Fruit fly (Drosophila melanogaster) whole organism, wandering third instar larva: ENCODE results near the gene CG17190.

Experiments used
- Dif ChIP-seq: fragments of 200-275, 200-300 bp; sonication (Bioruptor generic); optimal IDR thresholded peaks from 2 replicates; lab custom pipeline; 2018; ENCODE audit warnings: missing biosample characterization, missing genetic modification characterization; ENCODE audit not compliant: partially characterized antibody
- GATAd ChIP-seq: sonication (Bioruptor generic); optimal IDR thresholded peaks from 2 replicates; lab custom pipeline; 2016; ENCODE audit warnings: missing biosample characterization, missing genetic modification characterization
- HLH106 ChIP-seq: fragments of 200-800 bp; optimal IDR thresholded peaks from 3 replicates; lab custom pipeline; 2019; ENCODE audit warnings: missing biosample characterization, mild to moderate bottlenecking, missing genetic modification characterization, moderate library complexity
- Hr78 ChIP-seq: fragments of >200 bp; optimal IDR thresholded peaks from 2 replicates; lab custom pipeline; 2017; ENCODE audit warnings: missing biosample characterization, missing genetic modification characterization
- Jra ChIP-seq: sonication (Bioruptor generic); optimal IDR thresholded peaks from 2 replicates; lab custom pipeline; 2016; ENCODE audit warnings: missing biosample characterization, missing genetic modification characterization
- Mio ChIP-seq: sonication (Bioruptor generic); optimal IDR thresholded peaks from 2 replicates; lab custom pipeline; 2016; ENCODE audit warnings: missing biosample characterization, missing genetic modification characterization
- Myc ChIP-seq: fragments of >200 bp; optimal IDR thresholded peaks from 2 replicates; lab custom pipeline; 2017
- N ChIP-seq: fragments of >200 bp; optimal IDR thresholded peaks from 2 replicates; lab custom pipeline; 2018; ENCODE audit warnings: missing biosample characterization, missing external identifiers, missing genetic modification characterization
- Sp1 ChIP-seq: fragments of 200-800 bp; sonication (Bioruptor generic); optimal IDR thresholded peaks from 3 replicates; lab custom pipeline; 2019; ENCODE audit warnings: missing biosample characterization, mild to moderate bottlenecking, missing genetic modification characterization, moderate library complexity
- Vsx2 ChIP-seq: fragments of 200-300, 225-300 bp; sonication (Bioruptor generic); optimal IDR thresholded peaks from 2 replicates; lab custom pipeline; 2018; ENCODE audit warnings: missing biosample characterization, missing genetic modification characterization; ENCODE audit not compliant: partially characterized antibody
- brk ChIP-seq: fragments of 200-800 bp; sonication (Bioruptor generic); optimal IDR thresholded peaks from 2 replicates; lab custom pipeline; 2016; ENCODE audit warnings: missing biosample characterization, mild to moderate bottlenecking, missing genetic modification characterization
- dl ChIP-seq, 2 experiments: fragments of 175-275, 200-275 bp in 1 of 2; fragments of 200-275 bp in 1 of 2; sonication (Bioruptor generic); optimal IDR thresholded peaks; lab custom pipeline; 2018; ENCODE audit warnings: mild to moderate bottlenecking in 2 of 2, missing biosample characterization in 2 of 2, missing genetic modification characterization in 2 of 2, moderate library complexity in 2 of 2; ENCODE audit not compliant: partially characterized antibody in 2 of 2, insufficient read depth in 1 of 2
- dsf ChIP-seq: sonication (Bioruptor generic); optimal IDR thresholded peaks from 2 replicates; lab custom pipeline; 2016; ENCODE audit warnings: missing biosample characterization, missing genetic modification characterization, borderline replicate concordance
- ey ChIP-seq: fragments of 200-800 bp; sonication (Bioruptor generic); optimal IDR thresholded peaks from 2 replicates; lab custom pipeline; 2016; ENCODE audit warnings: missing biosample characterization, missing genetic modification characterization
- h ChIP-seq: fragments of 200-800 bp; sonication (Bioruptor generic); optimal IDR thresholded peaks from 3 replicates; lab custom pipeline; 2016; ENCODE audit warnings: missing biosample characterization, mild to moderate bottlenecking, missing genetic modification characterization
- psq ChIP-seq: fragments of 200-800 bp; sonication (Bioruptor generic); optimal IDR thresholded peaks from 3 replicates; lab custom pipeline; 2017; ENCODE audit warnings: missing biosample characterization, mild to moderate bottlenecking, missing genetic modification characterization, moderate library complexity
- rgr ChIP-seq: fragments of 200-800 bp; sonication (Bioruptor generic); optimal IDR thresholded peaks from 3 replicates; lab custom pipeline; 2016; ENCODE audit warnings: missing biosample characterization, mild to moderate bottlenecking, missing genetic modification characterization
- sage ChIP-seq: fragments of 200-800 bp; sonication (Bioruptor generic); optimal IDR thresholded peaks from 2 replicates; lab custom pipeline; 2016; ENCODE audit warnings: missing biosample characterization, mild to moderate bottlenecking, missing genetic modification characterization
- tai ChIP-seq: sonication (Bioruptor generic); optimal IDR thresholded peaks from 2 replicates; lab custom pipeline; 2016; ENCODE audit warnings: missing biosample characterization, missing genetic modification characterization
- usp ChIP-seq: fragments of >200 bp; optimal IDR thresholded peaks from 2 replicates; lab custom pipeline; 2017; ENCODE audit warnings: missing biosample characterization, missing genetic modification characterization

The CG17190 gene

DNA sequence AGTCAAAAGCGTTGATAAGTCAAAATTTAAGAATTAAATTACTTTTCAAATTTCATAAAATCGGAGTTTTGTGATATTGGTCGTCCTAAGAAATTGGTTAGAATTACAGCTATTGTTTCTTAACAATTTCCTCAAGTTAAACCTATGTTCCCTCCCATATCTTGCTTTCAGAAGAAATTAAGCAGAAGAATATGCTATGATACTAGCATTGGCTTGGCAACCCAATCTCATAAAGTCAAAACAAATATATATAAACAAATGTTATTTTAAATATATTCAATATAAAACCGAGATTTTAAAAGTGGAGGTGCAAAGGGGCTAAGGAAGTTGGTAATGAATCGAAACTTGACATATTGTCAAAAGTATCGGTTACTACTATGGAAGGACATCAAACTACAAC is 40.7 kb downstream of the CG17190 start, which contains the start of gene CG31213:
Gene CG31213, plus strand, starts transcription at position 301 of the 400 bp plus-strand sequence.
- TF ChIP-seq Vsx2 (GFP tag; lab: Kevin White, UChicago) (no peak), Hr78 (GFP tag; lab: Kevin White, UChicago) (no peak), N (GFP tag; lab: Kevin White, UChicago) (no peak), Jra (GFP tag; lab: Kevin White, UChicago) (no peak), tai (GFP tag; lab: Kevin White, UChicago) (no peak), psq (GFP tag; lab: Kevin White, UChicago) (no peak), Myc (lab: Kevin White, UChicago) (no peak), sage (GFP tag; lab: Kevin White, UChicago) (no peak), Mio (GFP tag; lab: Kevin White, UChicago) (no peak), dl (GFP tag; optimal IDR thresholded peaks at IDR 0.05; lab: Kevin White, UChicago; ENCODE audit: insufficient read depth in 1 of 2, partially characterized antibody in 2 of 2) (no peak), GATAd (no peak), Dif (no peak), ey (GFP tag; lab: Kevin White, UChicago) (no peak), usp (GFP tag; lab: Kevin White, UChicago) (no peak), dsf (GFP tag; lab: Kevin White, UChicago) (no peak), rgr (no peak), h (no peak)

DNA sequence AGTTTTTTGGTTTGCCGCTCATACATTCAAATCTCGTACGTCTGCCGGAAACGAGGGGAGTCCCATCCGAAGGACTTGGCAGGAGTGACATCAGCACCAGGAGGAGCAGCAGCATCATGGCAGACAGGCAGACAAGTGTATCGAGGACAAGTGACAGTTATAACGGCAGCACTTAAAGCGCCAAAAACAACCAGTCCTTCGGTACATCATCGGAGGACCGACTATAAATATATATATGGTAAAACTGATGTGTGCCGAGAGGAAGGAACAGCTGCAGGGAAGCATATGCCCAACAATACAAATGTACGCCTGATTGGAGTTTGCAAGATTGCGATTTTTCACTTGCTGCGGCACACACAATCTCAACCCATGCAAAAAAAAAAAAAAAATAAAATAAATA is 44.6 kb downstream of the CG17190 start:
- TF ChIP-seq brk (GFP tag; lab: Kevin White, UChicago) = no peak
- no peak for TF ChIP-seq dl (GFP tag; optimal IDR thresholded peaks at IDR 0.05; lab: Kevin White, UChicago; ENCODE audit: insufficient read depth in 1 of 2, partially characterized antibody in 2 of 2)
- TF ChIP-seq Vsx2 (GFP tag; lab: Kevin White, UChicago) = no peak
- TF ChIP-seq rgr = no peak
- no peak for TF ChIP-seq Dif
- TF ChIP-seq tai (GFP tag; lab: Kevin White, UChicago) = no peak
- no peak for TF ChIP-seq sage (GFP tag; lab: Kevin White, UChicago)
- no peak for TF ChIP-seq HLH106 (tag; lab: Kevin White, UChicago)
- no peak for TF ChIP-seq Sp1 (GFP tag; lab: Kevin White, UChicago)
